Worm (Caenorhabditis elegans) whole organism, young adult: ENCODE results near the gene phyh-1.

Experiments used
- K12H6.12 ChIP-seq: fragments of 200-800 bp; sonication (Bioruptor generic); optimal IDR thresholded peaks from 2 replicates; lab custom pipeline; 2018; ENCODE audit warnings: mild to moderate bottlenecking, missing genetic modification characterization, missing compliant biosample characterization
- Y95B8A.8 ChIP-seq: fragments of 200-800 bp; sonication (Bioruptor generic); IDR thresholded peaks from 2 replicates; pipeline ENCODE4 v1.3.6; 2022; ENCODE audit warnings: missing genetic modification reagents, missing genetic modification characterization, missing compliant biosample characterization
- ceh-58 ChIP-seq: fragments of 200-800 bp; sonication (Bioruptor generic); IDR thresholded peaks from 2 replicates; pipeline ENCODE4 v1.3.6; 2022; ENCODE audit warnings: missing genetic modification characterization, missing compliant biosample characterization
- pha-4 ChIP-seq: fragments of 150-350 bp; sonication (generic microtip); optimal IDR thresholded peaks from 2 replicates; lab custom pipeline; 2014; ENCODE audit warnings: missing biosample characterization, missing genetic modification reagents, missing genetic modification characterization
- sptf-2 ChIP-seq: fragments of 200-800 bp; sonication (Bioruptor generic); optimal IDR thresholded peaks from 2 replicates; lab custom pipeline; 2018; ENCODE audit warnings: mild to moderate bottlenecking, missing genetic modification characterization, missing compliant biosample characterization
- zfh-2 ChIP-seq: fragments of 200-800 bp; sonication (Bioruptor generic); conservative IDR thresholded peaks from 2 replicates; pipeline ENCODE4 v1.3.6; 2022; ENCODE audit warnings: missing genetic modification reagents, missing genetic modification characterization, missing compliant biosample characterization

ce11 chrIV:17258824-17259223, 386 bp downstream of the phyh-1 start:
- TF ChIP-seq K12H6.12 (tag; lab: Kevin White, UChicago): no peak
- no peak for TF ChIP-seq zfh-2 (GFP tag; lab: Robert Waterston, UW)
- TF ChIP-seq pha-4 (tag; lab: Kevin White, UChicago): no peak
- TF ChIP-seq ceh-58 (GFP tag; lab: Robert Waterston, UW): no peak
- no peak for TF ChIP-seq Y95B8A.8 (GFP tag; lab: Robert Waterston, UW)
- TF ChIP-seq sptf-2 (GFP tag; lab: Kevin White, UChicago): no peak
